Worm (Caenorhabditis elegans) whole organism, late embryonic: Measurements from ENCODE around the gene F59F5.7.

ENCODE experiments used
- che-1 ChIP-seq: sonication (generic microtip); optimal IDR thresholded peaks from 2 replicates; lab custom pipeline; 2016; ENCODE audit warnings: mild to moderate bottlenecking, missing genetic modification characterization, missing compliant biosample characterization
- nfya-1 ChIP-seq: sonication (generic microtip); optimal IDR thresholded peaks from 2 replicates; lab custom pipeline; 2017; ENCODE audit warnings: missing genetic modification characterization, mild to moderate bottlenecking, missing compliant biosample characterization, antibody characterized with exemption, moderate library complexity
- pat-9 ChIP-seq: fragments of 200-800 bp; sonication (Bioruptor generic); optimal IDR thresholded peaks from 2 replicates; lab custom pipeline; 2018; ENCODE audit warnings: mild to moderate bottlenecking, missing genetic modification characterization, moderate library complexity, missing compliant biosample characterization

DNA sequence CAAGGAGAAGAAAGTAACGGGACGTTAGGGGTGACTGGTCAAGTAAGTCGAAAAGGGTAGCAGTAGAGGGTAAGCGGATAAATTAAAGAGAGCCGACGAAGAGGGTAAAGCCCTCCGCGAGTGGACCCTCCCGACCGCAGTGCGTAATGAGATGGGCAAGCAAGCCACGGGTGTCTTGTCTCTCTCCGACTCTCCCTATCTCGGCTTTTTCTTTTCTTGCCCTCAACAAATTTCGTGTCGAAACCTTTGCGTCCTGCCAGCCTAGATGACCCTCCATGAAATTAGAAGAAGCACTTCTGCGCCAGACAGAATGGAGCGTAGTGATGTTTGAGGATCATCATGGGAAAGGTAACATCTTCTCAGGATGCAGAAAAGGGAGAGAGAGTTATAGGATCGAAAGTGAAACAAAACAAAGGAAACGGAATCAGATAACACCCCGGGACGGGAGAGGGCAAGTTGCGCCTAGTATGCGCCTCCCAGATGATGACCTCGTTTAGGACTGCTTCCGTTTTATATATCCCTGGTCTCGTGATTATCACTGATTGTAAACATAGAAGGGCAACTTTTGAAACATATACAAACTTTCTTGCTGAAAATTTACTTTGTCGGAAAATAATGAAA lies 34.6 kb downstream of the F59F5.7 start:
- TF ChIP-seq pat-9 (tag; lab: Kevin White, UChicago) (no peak), nfya-1 (tag; lab: Kevin White, UChicago) (peak; percentile 1), che-1 (no peak)
